Fruit fly (Drosophila melanogaster) whole organism, embryonic: ENCODE data around the gene CG14787.

Experiments used
- Adf1 ChIP-seq: fragments of 200-800 bp; sonication (Bioruptor generic); IDR thresholded peaks from 2 replicates; pipeline ENCODE4 v1.3.6; 2022; ENCODE audit warnings: missing biosample characterization, missing genetic modification characterization
- CG10147 ChIP-seq: fragments of 200-800 bp; sonication (Bioruptor generic); optimal IDR thresholded peaks from 2 replicates; lab custom pipeline; 2019; ENCODE audit warnings: missing biosample characterization, mild to moderate bottlenecking, missing genetic modification characterization, moderate library complexity
- CG11723 ChIP-seq: fragments of 200-800 bp; sonication (Bioruptor generic); optimal IDR thresholded peaks from 2 replicates; lab custom pipeline; 2017; ENCODE audit warnings: missing biosample characterization, mild to moderate bottlenecking, missing genetic modification characterization
- CG12744 ChIP-seq: fragments of 200-800 bp; sonication (Bioruptor generic); optimal IDR thresholded peaks from 2 replicates; lab custom pipeline; 2016; ENCODE audit warnings: missing biosample characterization, missing genetic modification characterization
- CG13123 ChIP-seq: fragments of 200-800 bp; sonication (Bioruptor generic); optimal IDR thresholded peaks from 2 replicates; lab custom pipeline; 2016; ENCODE audit warnings: missing biosample characterization, missing genetic modification characterization
- CG14710 ChIP-seq: fragments of 200-800 bp; sonication (Bioruptor generic); optimal IDR thresholded peaks from 3 replicates; lab custom pipeline; 2019; ENCODE audit warnings: missing biosample characterization, mild to moderate bottlenecking, missing genetic modification characterization, moderate library complexity
- CG1529 ChIP-seq: fragments of 200-800 bp; sonication (Bioruptor generic); optimal IDR thresholded peaks from 3 replicates; lab custom pipeline; 2018; ENCODE audit warnings: missing biosample characterization, missing genetic modification characterization
- CG15601 ChIP-seq: fragments of 200-800 bp; sonication (Bioruptor generic); optimal IDR thresholded peaks from 3 replicates; lab custom pipeline; 2019; ENCODE audit warnings: missing biosample characterization, mild to moderate bottlenecking, missing genetic modification characterization, moderate library complexity
- CG16863 ChIP-seq: fragments of 200-800 bp; sonication (Bioruptor generic); optimal IDR thresholded peaks from 3 replicates; lab custom pipeline; 2016; ENCODE audit warnings: missing biosample characterization, missing genetic modification characterization
- CG2129 ChIP-seq: fragments of 200-800 bp; sonication (Bioruptor generic); IDR thresholded peaks from 2 replicates; pipeline ENCODE4 v1.3.6; 2022; ENCODE audit warnings: missing biosample characterization, missing genetic modification characterization; ENCODE audit not compliant: partially characterized antibody
- CG2199 ChIP-seq: fragments of 200-800 bp; sonication (Bioruptor generic); IDR thresholded peaks from 3 replicates; pipeline ENCODE4 v1.3.6; 2022; ENCODE audit warnings: missing biosample characterization, missing genetic modification characterization
- CG2889 ChIP-seq: fragments of 200-800 bp; sonication (Bioruptor generic); IDR thresholded peaks from 3 replicates; pipeline ENCODE4 v1.3.6; 2022; ENCODE audit warnings: missing biosample characterization, missing genetic modification characterization
- CG30020 ChIP-seq: fragments of 200-800 bp; optimal IDR thresholded peaks from 2 replicates; lab custom pipeline; 2019; ENCODE audit warnings: missing biosample characterization, mild to moderate bottlenecking, missing genetic modification characterization, moderate library complexity
- CG30431 ChIP-seq: fragments of 200-800 bp; sonication (Bioruptor generic); optimal IDR thresholded peaks from 2 replicates; lab custom pipeline; 2017; ENCODE audit warnings: missing biosample characterization, missing genetic modification characterization
- CG31441 ChIP-seq: fragments of 200-800 bp; sonication (Bioruptor generic); IDR thresholded peaks from 2 replicates; pipeline ENCODE4 v1.3.6; 2022; ENCODE audit warnings: missing biosample characterization, missing genetic modification characterization
- CG34376 ChIP-seq: fragments of 200-800 bp; sonication (Bioruptor generic); optimal IDR thresholded peaks from 2 replicates; lab custom pipeline; 2018; ENCODE audit warnings: missing biosample characterization, mild to moderate bottlenecking, missing genetic modification characterization
- CG34422 ChIP-seq: fragments of 200-800 bp; sonication (Bioruptor generic); IDR thresholded peaks from 3 replicates; pipeline ENCODE4 v1.3.6; 2022; ENCODE audit warnings: missing biosample characterization, missing genetic modification characterization
- CG4360 ChIP-seq: fragments of 200-800 bp; sonication (Bioruptor generic); IDR thresholded peaks from 2 replicates; pipeline ENCODE4 v1.3.6; 2022; ENCODE audit warnings: missing biosample characterization, missing genetic modification characterization
- CG4404 ChIP-seq: fragments of 200-800 bp; sonication (Bioruptor generic); IDR thresholded peaks from 2 replicates; pipeline ENCODE4 v1.3.6; 2022; ENCODE audit warnings: missing biosample characterization, missing genetic modification characterization
- CG5953 ChIP-seq: fragments of 200-800 bp; sonication (Bioruptor generic); IDR thresholded peaks from 2 replicates; pipeline ENCODE4 v1.3.6; 2022; ENCODE audit warnings: missing biosample characterization, missing genetic modification characterization
- CG8765 ChIP-seq: fragments of 200-800 bp; sonication (Bioruptor generic); IDR thresholded peaks from 2 replicates; pipeline ENCODE4 v1.3.6; 2022; ENCODE audit warnings: missing biosample characterization, missing genetic modification characterization
- Chrac-16 ChIP-seq: fragments of 200-800 bp; sonication (Bioruptor generic); optimal IDR thresholded peaks from 3 replicates; lab custom pipeline; 2016; ENCODE audit warnings: missing biosample characterization, missing genetic modification characterization
- E2f1 ChIP-seq: fragments of 200-800 bp; sonication (Bioruptor generic); IDR thresholded peaks from 2 replicates; pipeline ENCODE4 v1.3.6; 2022; ENCODE audit warnings: missing biosample characterization, missing genetic modification characterization
- Ets97D ChIP-seq: fragments of 200-800 bp; sonication (Bioruptor generic); optimal IDR thresholded peaks from 3 replicates; lab custom pipeline; 2016; ENCODE audit warnings: missing biosample characterization, missing genetic modification characterization
- Fer1 ChIP-seq: fragments of 200-800 bp; sonication (Bioruptor generic); optimal IDR thresholded peaks from 2 replicates; lab custom pipeline; 2017; ENCODE audit warnings: missing biosample characterization, mild to moderate bottlenecking, missing genetic modification characterization
- Fer2 ChIP-seq: fragments of 200-800 bp; sonication (Bioruptor generic); optimal IDR thresholded peaks from 2 replicates; lab custom pipeline; 2018; ENCODE audit warnings: missing biosample characterization, mild to moderate bottlenecking, missing genetic modification characterization, moderate library complexity
- GATAe ChIP-seq: fragments of 200-800 bp; sonication (Bioruptor generic); conservative IDR thresholded peaks from 2 replicates; pipeline ENCODE4 v1.3.6; 2022; ENCODE audit warnings: missing biosample characterization, missing genetic modification characterization
- H15 ChIP-seq: fragments of 200-800 bp; sonication (Bioruptor generic); IDR thresholded peaks from 3 replicates; pipeline ENCODE4 v1.3.6; 2022; ENCODE audit warnings: missing biosample characterization, missing genetic modification characterization
- Mes4 ChIP-seq: fragments of 200-800 bp; sonication (Bioruptor generic); optimal IDR thresholded peaks from 2 replicates; lab custom pipeline; 2016; ENCODE audit warnings: missing biosample characterization, missing genetic modification characterization
- Mrtf ChIP-seq: fragments of 200-800 bp; sonication (Bioruptor generic); IDR thresholded peaks from 3 replicates; pipeline ENCODE4 v1.3.6; 2022; ENCODE audit warnings: missing biosample characterization, missing genetic modification characterization
- Nf-YC ChIP-seq: fragments of 200-800 bp; optimal IDR thresholded peaks from 3 replicates; lab custom pipeline; 2019; ENCODE audit warnings: missing biosample characterization, mild to moderate bottlenecking, missing genetic modification characterization, moderate library complexity
- Opbp ChIP-seq: fragments of 200-800 bp; sonication (Bioruptor generic); IDR thresholded peaks from 3 replicates; pipeline ENCODE4 v1.3.6; 2022; ENCODE audit warnings: missing biosample characterization, missing genetic modification characterization; ENCODE audit not compliant: partially characterized antibody
- TFAM ChIP-seq: fragments of 200-800 bp; sonication (Bioruptor generic); optimal IDR thresholded peaks from 2 replicates; lab custom pipeline; 2017; ENCODE audit warnings: missing biosample characterization, missing genetic modification characterization, inconsistent platforms
- Tbp ChIP-seq: fragments of >200 bp; optimal IDR thresholded peaks from 2 replicates; lab custom pipeline; 2018; ENCODE audit warnings: missing biosample characterization, missing genetic modification characterization
- YL-1 ChIP-seq: fragments of 200-800 bp; sonication (Bioruptor generic); optimal IDR thresholded peaks from 3 replicates; lab custom pipeline; 2017; ENCODE audit warnings: missing biosample characterization, mild to moderate bottlenecking, missing genetic modification characterization
- bigmax ChIP-seq: fragments of 200-800 bp; sonication (Bioruptor generic); optimal IDR thresholded peaks from 2 replicates; lab custom pipeline; 2018; ENCODE audit warnings: missing biosample characterization, mild to moderate bottlenecking, missing genetic modification characterization
- bsh ChIP-seq, 2 experiments: fragments of 200-800 bp; sonication (Bioruptor generic); optimal IDR thresholded peaks; 2 replicates each; lab custom pipeline; 2017 to 2018; ENCODE audit warnings: mild to moderate bottlenecking in 2 of 2, missing biosample characterization in 2 of 2, missing genetic modification characterization in 2 of 2, moderate library complexity in 1 of 2
- chm ChIP-seq: fragments of 200-800 bp; sonication (Bioruptor generic); IDR thresholded peaks from 2 replicates; pipeline ENCODE4 v1.3.6; 2022; ENCODE audit warnings: missing biosample characterization, missing genetic modification characterization
- crp ChIP-seq, 2 experiments: fragments of 200-800 bp; sonication (Bioruptor generic); optimal IDR thresholded peaks; 2 replicates in 1 of 2; 3 replicates in 1 of 2; lab custom pipeline; 2017; ENCODE audit warnings: missing biosample characterization in 2 of 2, missing genetic modification characterization in 2 of 2, mild to moderate bottlenecking in 1 of 2, moderate library complexity in 1 of 2
- disco-r ChIP-seq: fragments of 200-800 bp; sonication (Bioruptor generic); optimal IDR thresholded peaks from 2 replicates; lab custom pipeline; 2016; ENCODE audit warnings: missing biosample characterization, missing genetic modification characterization
- dmrt11E ChIP-seq: fragments of 200-800 bp; sonication (Bioruptor generic); optimal IDR thresholded peaks from 3 replicates; lab custom pipeline; 2018; ENCODE audit warnings: missing biosample characterization, mild to moderate bottlenecking, missing genetic modification characterization, moderate library complexity
- ewg ChIP-seq: fragments of 200-800 bp; sonication (Bioruptor generic); optimal IDR thresholded peaks from 3 replicates; lab custom pipeline; 2017; ENCODE audit warnings: mild to moderate bottlenecking, missing biosample characterization, missing genetic modification reagents, missing genetic modification characterization
- her ChIP-seq: fragments of 200-800 bp; sonication (Bioruptor generic); optimal IDR thresholded peaks from 2 replicates; lab custom pipeline; 2016; ENCODE audit warnings: missing biosample characterization, missing genetic modification characterization
- lab ChIP-seq: fragments of 200-800 bp; sonication (Bioruptor generic); optimal IDR thresholded peaks from 3 replicates; lab custom pipeline; 2017; ENCODE audit warnings: missing biosample characterization, missing genetic modification characterization, mild to moderate bottlenecking, moderate library complexity, missing genetic modification reagents
- lola ChIP-seq, 3 experiments: fragments of >200 bp in 2 of 3; fragments of 200-800 bp in 1 of 3; sonication (Bioruptor generic) in 1 of 3; optimal IDR thresholded peaks; 2 replicates each; lab custom pipeline; 2017 to 2019; ENCODE audit warnings: missing biosample characterization in 3 of 3, missing genetic modification characterization in 3 of 3, mild to moderate bottlenecking in 1 of 3, moderate library complexity in 1 of 3
- mirr ChIP-seq: fragments of 200-800 bp; sonication (Bioruptor generic); optimal IDR thresholded peaks from 3 replicates; lab custom pipeline; 2018; ENCODE audit warnings: missing biosample characterization, mild to moderate bottlenecking, missing genetic modification characterization
- mld ChIP-seq: fragments of 200-800 bp; sonication (Bioruptor generic); IDR thresholded peaks from 3 replicates; pipeline ENCODE4 v1.3.6; 2022; ENCODE audit warnings: missing biosample characterization, missing genetic modification characterization; ENCODE audit not compliant: partially characterized antibody
- nau ChIP-seq: fragments of 200-800 bp; sonication (Bioruptor generic); optimal IDR thresholded peaks from 3 replicates; lab custom pipeline; 2017; ENCODE audit warnings: missing biosample characterization, mild to moderate bottlenecking, missing genetic modification characterization, missing genetic modification reagents
- onecut ChIP-seq: fragments of 200-800 bp; sonication (Bioruptor generic); IDR thresholded peaks from 2 replicates; pipeline ENCODE4 v1.3.6; 2022; ENCODE audit warnings: missing biosample characterization, missing genetic modification characterization
- schlank ChIP-seq: fragments of 200-800 bp; sonication (Bioruptor generic); optimal IDR thresholded peaks from 2 replicates; lab custom pipeline; 2018; ENCODE audit warnings: missing biosample characterization, mild to moderate bottlenecking, missing genetic modification characterization
- vvl ChIP-seq: fragments of 200-800 bp; sonication (Bioruptor generic); IDR thresholded peaks from 2 replicates; pipeline ENCODE4 v1.3.6; 2022; ENCODE audit warnings: missing biosample characterization, missing genetic modification characterization

Gene CG14787

dm6 chrX:1464033-1464432 is 2.6 kb upstream of the CG14787 start, which contains the start of gene Ns3 (continued):
- peak in 1 of 2 experiments; percentile 37 for TF ChIP-seq crp (GFP tag; optimal IDR thresholded peaks at IDR 0.05; lab: Kevin White, UChicago)
- peak; percentile 77; the same call in 2 of the 3 replicates for TF ChIP-seq mld (GFP tag; lab: Robert Waterston, UW)
- TF ChIP-seq H15 (GFP tag; lab: Robert Waterston, UW), result no peak
- no peak for TF ChIP-seq Mrtf
- TF ChIP-seq CG2199 (GFP tag; lab: Robert Waterston, UW), result no peak
- no peak for TF ChIP-seq Mes4 (GFP tag; lab: Kevin White, UChicago)
- no peak for TF ChIP-seq Adf1
- TF ChIP-seq CG1529, result no peak
- peak; percentile 2 for TF ChIP-seq Ets97D (GFP tag; lab: Kevin White, UChicago)
- TF ChIP-seq CG8765 (GFP tag; lab: Robert Waterston, UW), result no peak
- no peak for TF ChIP-seq CG4360 (GFP tag; lab: Robert Waterston, UW)
- TF ChIP-seq disco-r (GFP tag; lab: Kevin White, UChicago), result no peak
- TF ChIP-seq lola (GFP tag; optimal IDR thresholded peaks at IDR 0.05; lab: Kevin White, UChicago), result no peak
- TF ChIP-seq CG13123, result no peak
- TF ChIP-seq Fer2 (tag; lab: Kevin White, UChicago), result no peak
- no peak for TF ChIP-seq lab (GFP tag; lab: Kevin White, UChicago)
- TF ChIP-seq nau, result no peak
- TF ChIP-seq CG2889 (GFP tag; lab: Robert Waterston, UW), result no peak
- TF ChIP-seq vvl, result peak; percentile 95
- TF ChIP-seq TFAM (GFP tag; lab: Kevin White, UChicago), result no peak
- TF ChIP-seq CG30020 (tag; lab: Kevin White, UChicago), result no peak
- no peak for TF ChIP-seq CG10147 (GFP tag; lab: Kevin White, UChicago)
- TF ChIP-seq CG15601 (tag; lab: Kevin White, UChicago), result no peak
- peak; percentile 50 for TF ChIP-seq CG14710 (tag; lab: Kevin White, UChicago)
- TF ChIP-seq CG30431, result no peak
- no peak for TF ChIP-seq CG16863 (GFP tag; lab: Kevin White, UChicago)
- TF ChIP-seq CG11723 (GFP tag; lab: Kevin White, UChicago), result no peak
- no peak for TF ChIP-seq her (GFP tag; lab: Kevin White, UChicago)
- TF ChIP-seq Tbp (GFP tag; lab: Kevin White, UChicago), result no peak
- 0 out of 3 replicates have a peak, but pooled peaks have one; percentile 9 for TF ChIP-seq CG34422 (GFP tag; lab: Robert Waterston, UW)
- TF ChIP-seq Chrac-16 (GFP tag; lab: Kevin White, UChicago), result no peak
- no peak for TF ChIP-seq ewg
- TF ChIP-seq Fer1 (GFP tag; lab: Kevin White, UChicago), result no peak
- no peak for TF ChIP-seq CG34376
- no peak for TF ChIP-seq CG5953
- TF ChIP-seq CG2129 (GFP tag; lab: Robert Waterston, UW), result peak; percentile 49; the same call in 1 of the 2 replicates
- TF ChIP-seq dmrt11E, result no peak
- peak; percentile 86 for TF ChIP-seq Opbp
- no peak for TF ChIP-seq mirr
- no peak for TF ChIP-seq E2f1 (GFP tag; lab: Robert Waterston, UW)
- no peak for TF ChIP-seq Nf-YC
- TF ChIP-seq bsh (GFP tag; optimal IDR thresholded peaks at IDR 0.05; lab: Kevin White, UChicago), result no peak
- TF ChIP-seq schlank (tag; lab: Kevin White, UChicago), result no peak
- TF ChIP-seq bigmax (GFP tag; lab: Kevin White, UChicago), result no peak
- no peak for TF ChIP-seq CG4404 (GFP tag; lab: Robert Waterston, UW)
- TF ChIP-seq CG31441, result no peak
- no peak for TF ChIP-seq GATAe (GFP tag; lab: Robert Waterston, UW)
- no peak for TF ChIP-seq onecut (GFP tag; lab: Robert Waterston, UW)
- TF ChIP-seq chm (GFP tag; lab: Robert Waterston, UW), result no peak
- TF ChIP-seq YL-1 (GFP tag; lab: Kevin White, UChicago), result peak; percentile 63
- no peak for TF ChIP-seq CG12744 (GFP tag; lab: Kevin White, UChicago)
